Worm (Caenorhabditis elegans) whole organism, late embryonic: ENCODE measurements around the gene B0507.9.

Experiments used
- ama-1 ChIP-seq: fragments of 150-350 bp; optimal IDR thresholded peaks from 2 replicates; lab custom pipeline; 2014
- ceh-18 ChIP-seq: sonication (generic microtip); optimal IDR thresholded peaks from 2 replicates; lab custom pipeline; 2016; ENCODE audit warnings: missing genetic modification characterization, missing compliant biosample characterization
- ceh-9 ChIP-seq: sonication (generic microtip); optimal IDR thresholded peaks from 2 replicates; lab custom pipeline; 2016; ENCODE audit warnings: mild to moderate bottlenecking, missing genetic modification characterization, inconsistent platforms, missing compliant biosample characterization
- mec-3 ChIP-seq: sonication (generic microtip); optimal IDR thresholded peaks from 2 replicates; lab custom pipeline; 2016; ENCODE audit warnings: borderline replicate concordance, missing genetic modification characterization, missing compliant biosample characterization
- pqm-1 ChIP-seq: sonication (generic microtip); optimal IDR thresholded peaks from 2 replicates; lab custom pipeline; 2016; ENCODE audit warnings: missing genetic modification characterization, missing compliant biosample characterization
- sdc-2 ChIP-seq: sonication (generic microtip); optimal IDR thresholded peaks from 2 replicates; lab custom pipeline; 2016; ENCODE audit warnings: missing genotype, missing genetic modification characterization, missing compliant biosample characterization
- syd-9 ChIP-seq: sonication (generic microtip); optimal IDR thresholded peaks from 2 replicates; lab custom pipeline; 2016; ENCODE audit warnings: mild to moderate bottlenecking, missing genetic modification characterization, moderate library complexity, missing compliant biosample characterization

- TF ChIP-seq ceh-18 (tag; lab: Kevin White, UChicago) (no peak), syd-9 (tag; lab: Kevin White, UChicago) (no peak), ama-1 (no peak), ceh-9 (tag; lab: Kevin White, UChicago) (no peak), sdc-2 (tag; lab: Kevin White, UChicago) (no peak), pqm-1 (tag; lab: Kevin White, UChicago) (no peak), mec-3 (no peak)
These were observed 30.4 kb upstream of the B0507.9 start for ce11 chrV:8796246-8796645.
